Worm (Caenorhabditis elegans) whole organism, young adult: Measurements from ENCODE around the gene Y71H2B.5.

Source experiments
- B0261.1 ChIP-seq: sonication (generic microtip); optimal IDR thresholded peaks from 2 replicates; lab custom pipeline; 2016; ENCODE audit warnings: mild to moderate bottlenecking, missing genetic modification characterization, moderate library complexity, missing compliant biosample characterization
- F22D6.2 ChIP-seq: sonication (generic microtip); optimal IDR thresholded peaks from 2 replicates; lab custom pipeline; 2016; ENCODE audit warnings: mild to moderate bottlenecking, missing genetic modification characterization, missing compliant biosample characterization
- F39B2.1 ChIP-seq: fragments of 200-800 bp; sonication (Bioruptor generic); IDR thresholded peaks from 2 replicates; pipeline ENCODE4 v1.3.6; 2022; ENCODE audit warnings: missing genetic modification reagents, missing genetic modification characterization, missing compliant biosample characterization
- K11D2.4 ChIP-seq: fragments of 200-800 bp; sonication (Bioruptor generic); IDR thresholded peaks from 2 replicates; pipeline ENCODE4 v1.3.6; 2022; ENCODE audit warnings: missing genetic modification reagents, missing genetic modification characterization, missing compliant biosample characterization
- K12H6.12 ChIP-seq: fragments of 200-800 bp; sonication (Bioruptor generic); optimal IDR thresholded peaks from 2 replicates; lab custom pipeline; 2018; ENCODE audit warnings: mild to moderate bottlenecking, missing genetic modification characterization, missing compliant biosample characterization
- Y53G8AR.9 ChIP-seq: fragments of 200-800 bp; sonication (Bioruptor generic); conservative IDR thresholded peaks from 2 replicates; pipeline ENCODE4 v1.3.6; 2022; ENCODE audit warnings: missing genetic modification reagents, missing genetic modification characterization, missing compliant biosample characterization
- Y67H2A.10 ChIP-seq: fragments of 200-800 bp; sonication (Bioruptor generic); conservative IDR thresholded peaks from 2 replicates; pipeline ENCODE4 v1.3.6; 2022; ENCODE audit warnings: missing genetic modification reagents, missing genetic modification characterization, missing compliant biosample characterization
- ZK185.1 ChIP-seq: sonication (generic microtip); optimal IDR thresholded peaks from 2 replicates; lab custom pipeline; 2016; ENCODE audit warnings: mild to moderate bottlenecking, missing genetic modification characterization, missing compliant biosample characterization; ENCODE audit not compliant: poor library complexity, severe bottlenecking
- ama-1 ChIP-seq, 3 experiments: fragments of 150-350 bp in 1 of 3; sonication (generic microtip) in 2 of 3; optimal IDR thresholded peaks; 2 replicates each; lab custom pipeline; 2014 to 2018; ENCODE audit warnings: missing biosample characterization in 2 of 3, missing genetic modification characterization in 2 of 3, missing genetic modification reagents in 2 of 3
- aptf-3 ChIP-seq: fragments of 200-800 bp; sonication (Bioruptor generic); IDR thresholded peaks from 2 replicates; pipeline ENCODE4 v1.3.6; 2022; ENCODE audit warnings: missing genetic modification characterization, missing compliant biosample characterization
- attf-3 ChIP-seq: fragments of 200-800 bp; sonication (Bioruptor generic); conservative IDR thresholded peaks from 2 replicates; pipeline ENCODE4 v1.3.6; 2022; ENCODE audit warnings: missing genetic modification reagents, missing genetic modification characterization, missing compliant biosample characterization
- attf-5 ChIP-seq: fragments of 200-800 bp; sonication (Bioruptor generic); optimal IDR thresholded peaks from 2 replicates; lab custom pipeline; 2018; ENCODE audit warnings: mild to moderate bottlenecking, missing genetic modification characterization, missing compliant biosample characterization
- ccch-3 ChIP-seq: fragments of 200-800 bp; sonication (Bioruptor generic); optimal IDR thresholded peaks from 2 replicates; lab custom pipeline; 2018; ENCODE audit warnings: mild to moderate bottlenecking, missing genetic modification characterization, missing compliant biosample characterization
- ceh-27 ChIP-seq: fragments of 200-800 bp; sonication (Bioruptor generic); optimal IDR thresholded peaks from 2 replicates; lab custom pipeline; 2018; ENCODE audit warnings: mild to moderate bottlenecking, missing genetic modification characterization, moderate library complexity, missing compliant biosample characterization
- ceh-40 ChIP-seq: fragments of 200-800 bp; sonication (Bioruptor generic); IDR thresholded peaks from 2 replicates; pipeline ENCODE4 v1.3.6; 2022; ENCODE audit warnings: missing genetic modification characterization, missing compliant biosample characterization
- ceh-58 ChIP-seq: fragments of 200-800 bp; sonication (Bioruptor generic); IDR thresholded peaks from 2 replicates; pipeline ENCODE4 v1.3.6; 2022; ENCODE audit warnings: missing genetic modification characterization, missing compliant biosample characterization
- ceh-91 ChIP-seq: fragments of 200-800 bp; sonication (Bioruptor generic); IDR thresholded peaks from 2 replicates; pipeline ENCODE4 v1.3.6; 2022; ENCODE audit warnings: missing genetic modification reagents, missing genetic modification characterization, missing compliant biosample characterization
- dox-1 ChIP-seq: fragments of 200-800 bp; sonication (Bioruptor generic); IDR thresholded peaks from 2 replicates; pipeline ENCODE4 v1.3.6; 2022; ENCODE audit warnings: missing genetic modification reagents, missing genetic modification characterization, missing compliant biosample characterization
- egrh-3 ChIP-seq: fragments of 200-800 bp; sonication (Bioruptor generic); IDR thresholded peaks from 2 replicates; pipeline ENCODE4 v1.3.6; 2022; ENCODE audit warnings: missing genetic modification reagents, missing genetic modification characterization, missing compliant biosample characterization
- ets-4 ChIP-seq: fragments of 200-800 bp; sonication (Bioruptor generic); optimal IDR thresholded peaks from 2 replicates; lab custom pipeline; 2018; ENCODE audit warnings: mild to moderate bottlenecking, missing genetic modification characterization, missing compliant biosample characterization
- hlh-26 ChIP-seq: fragments of 200-800 bp; sonication (Bioruptor generic); conservative IDR thresholded peaks from 2 replicates; pipeline ENCODE4 v1.3.6; 2022; ENCODE audit warnings: missing genetic modification reagents, missing genetic modification characterization, missing compliant biosample characterization
- hmg-20 ChIP-seq: fragments of 200-800 bp; sonication (Bioruptor generic); IDR thresholded peaks from 2 replicates; pipeline ENCODE4 v1.3.6; 2022; ENCODE audit warnings: missing genetic modification reagents, missing genetic modification characterization, missing compliant biosample characterization
- hrde-1 ChIP-seq: sonication (generic microtip); optimal IDR thresholded peaks from 2 replicates; lab custom pipeline; 2016; ENCODE audit warnings: missing genetic modification characterization, mild to moderate bottlenecking, missing compliant biosample characterization, moderate library complexity, missing genotype, missing genetic modification reagents, borderline replicate concordance
- lin-26 ChIP-seq: fragments of 200-800 bp; sonication (Bioruptor generic); IDR thresholded peaks from 2 replicates; pipeline ENCODE4 v1.3.6; 2022; ENCODE audit warnings: missing genetic modification reagents, missing genetic modification characterization, missing compliant biosample characterization
- lin-40 ChIP-seq: sonication (generic microtip); optimal IDR thresholded peaks from 2 replicates; lab custom pipeline; 2016; ENCODE audit warnings: missing genetic modification characterization, mild to moderate bottlenecking, missing compliant biosample characterization, missing genotype, missing genetic modification reagents
- lir-1 ChIP-seq: fragments of 200-800 bp; sonication (Bioruptor generic); conservative IDR thresholded peaks from 2 replicates; pipeline ENCODE4 v1.3.6; 2022; ENCODE audit warnings: missing genetic modification reagents, missing genetic modification characterization, missing compliant biosample characterization
- lsy-27 ChIP-seq: sonication (generic microtip); optimal IDR thresholded peaks from 2 replicates; lab custom pipeline; 2017; ENCODE audit warnings: missing genetic modification characterization, mild to moderate bottlenecking, missing compliant biosample characterization, antibody characterized with exemption, missing genotype, borderline replicate concordance; ENCODE audit not compliant: insufficient read depth
- madf-6 ChIP-seq: fragments of 200-800 bp; sonication (Bioruptor generic); IDR thresholded peaks from 2 replicates; pipeline ENCODE4 v1.3.6; 2022; ENCODE audit warnings: missing genetic modification reagents, missing genetic modification characterization, missing compliant biosample characterization
- nfya-1 ChIP-seq: sonication (generic microtip); optimal IDR thresholded peaks from 2 replicates; lab custom pipeline; 2017; ENCODE audit warnings: antibody characterized with exemption, missing compliant biosample characterization, missing genetic modification characterization, borderline replicate concordance; ENCODE audit not compliant: insufficient read depth
- nhr-90 ChIP-seq: sonication (generic microtip); optimal IDR thresholded peaks from 2 replicates; lab custom pipeline; 2016; ENCODE audit warnings: missing genotype, mild to moderate bottlenecking, missing genetic modification characterization, missing compliant biosample characterization
- pbrm-1 ChIP-seq: fragments of 200-800 bp; sonication (Bioruptor generic); IDR thresholded peaks from 2 replicates; pipeline ENCODE4 v1.3.6; 2022; ENCODE audit warnings: missing genetic modification reagents, missing genetic modification characterization, missing compliant biosample characterization
- tbp1 ChIP-seq: fragments of 200-800 bp; sonication (Bioruptor generic); optimal IDR thresholded peaks from 2 replicates; lab custom pipeline; 2018; ENCODE audit warnings: mild to moderate bottlenecking, missing genetic modification characterization, missing compliant biosample characterization
- zfh-2 ChIP-seq: fragments of 200-800 bp; sonication (Bioruptor generic); conservative IDR thresholded peaks from 2 replicates; pipeline ENCODE4 v1.3.6; 2022; ENCODE audit warnings: missing genetic modification reagents, missing genetic modification characterization, missing compliant biosample characterization
- ztf-25 ChIP-seq: fragments of 200-800 bp; sonication (Bioruptor generic); IDR thresholded peaks from 2 replicates; pipeline ENCODE4 v1.3.6; 2022; ENCODE audit warnings: missing genetic modification reagents, missing genetic modification characterization, missing compliant biosample characterization
- ztf-6 ChIP-seq: fragments of 200-800 bp; sonication (Bioruptor generic); IDR thresholded peaks from 2 replicates; pipeline ENCODE4 v1.3.6; 2022; ENCODE audit warnings: missing genetic modification reagents, missing genetic modification characterization, missing compliant biosample characterization

Gene Y71H2B.5

DNA sequence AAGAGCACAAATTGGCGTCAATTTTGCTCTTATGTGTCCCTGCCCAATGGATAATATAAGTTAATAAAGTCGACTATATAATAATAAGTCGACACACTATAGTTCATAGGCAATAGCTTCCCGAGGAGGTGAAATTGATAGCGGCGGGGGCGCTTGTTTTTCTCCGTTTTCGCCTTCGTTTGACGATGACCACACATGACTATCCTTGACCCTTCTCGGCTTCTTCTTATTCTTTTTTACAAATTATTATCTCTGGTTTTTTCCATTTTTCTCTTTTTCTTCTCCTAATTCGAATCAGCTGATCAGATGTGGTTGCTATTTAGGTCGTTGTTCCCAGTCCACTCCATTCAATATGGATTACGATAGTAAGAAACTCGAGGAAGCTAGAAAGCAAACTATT, 20.9 kb downstream of the Y71H2B.5 start, which contains the start of gene acbp-8 (continued):
- TF ChIP-seq ccch-3 (GFP tag; lab: Kevin White, UChicago) (no peak), lin-40 (tag; lab: Kevin White, UChicago) (no peak)
- TF ChIP-seq, all 124 proteins: peak for 0

DNA sequence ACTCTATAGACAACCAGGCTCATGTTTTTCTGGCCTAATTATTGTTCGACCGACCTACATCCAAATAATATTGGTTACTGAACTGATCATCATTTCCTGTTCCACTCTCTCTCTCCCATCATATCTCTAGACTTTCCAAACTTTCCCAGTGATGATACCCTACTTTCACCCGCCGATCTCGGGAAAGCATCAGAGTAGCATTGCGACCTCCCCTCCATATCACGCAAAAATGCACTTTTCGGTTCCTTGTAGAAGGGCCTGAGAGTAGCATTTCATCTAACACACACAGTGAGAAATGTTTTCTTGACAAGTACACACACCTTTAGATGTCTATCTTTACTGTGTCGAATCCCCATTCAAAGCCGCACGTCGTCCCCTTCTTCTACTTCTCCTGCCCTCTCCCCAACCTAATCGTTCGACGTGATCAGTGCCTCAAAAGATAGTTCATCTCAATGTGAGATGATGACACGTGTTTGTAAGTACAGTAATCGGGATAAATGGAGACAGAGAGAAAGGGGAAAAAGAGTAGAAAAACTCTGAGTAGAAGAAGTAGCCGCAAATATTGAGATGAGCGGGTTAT, 25.1 kb downstream of the Y71H2B.5 start:
- TF ChIP-seq nfya-1 (no peak), K12H6.12 (tag; lab: Kevin White, UChicago) (no peak), F39B2.1 (GFP tag; lab: Robert Waterston, UW) (no peak), Y53G8AR.9 (GFP tag; lab: Robert Waterston, UW) (no peak), madf-6 (GFP tag; lab: Robert Waterston, UW) (no peak), attf-5 (GFP tag; lab: Kevin White, UChicago) (no peak), lsy-27 (tag; lab: Kevin White, UChicago) (no peak), nhr-90 (tag; lab: Kevin White, UChicago) (no peak), ZK185.1 (tag; lab: Kevin White, UChicago) (no peak), K11D2.4 (GFP tag; lab: Robert Waterston, UW) (no peak), hlh-26 (GFP tag; lab: Robert Waterston, UW) (no peak), hmg-20 (no peak), B0261.1 (tag; lab: Kevin White, UChicago) (no peak), lin-40 (tag; lab: Kevin White, UChicago) (no peak), ceh-91 (GFP tag; lab: Robert Waterston, UW) (no peak)

DNA sequence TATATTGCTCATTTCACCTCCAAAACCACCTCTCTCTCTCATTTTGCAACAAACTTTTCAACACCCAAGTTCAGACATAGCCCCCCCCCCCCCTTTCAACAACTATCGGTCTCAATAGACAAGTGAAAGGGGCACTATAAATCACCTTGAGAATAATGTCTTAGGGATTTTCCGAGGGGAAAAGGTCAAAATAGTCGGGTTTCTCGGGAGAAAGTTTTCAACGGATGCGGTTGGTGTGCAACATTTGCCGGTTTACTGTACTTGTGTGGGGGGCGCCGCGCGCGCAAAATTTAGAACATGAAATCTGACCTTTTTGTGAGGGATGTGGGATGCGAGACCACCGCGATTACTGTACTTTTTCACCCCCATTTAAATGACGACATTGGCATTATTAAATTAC, 26.8 kb downstream of the Y71H2B.5 start:
- TF ChIP-seq attf-3 (GFP tag; lab: Robert Waterston, UW) (no peak), aptf-3 (GFP tag; lab: Robert Waterston, UW) (no peak), lsy-27 (tag; lab: Kevin White, UChicago) (no peak), hrde-1 (tag; lab: Kevin White, UChicago) (no peak), nfya-1 (no peak), ceh-27 (GFP tag; lab: Kevin White, UChicago) (no peak), egrh-3 (GFP tag; lab: Robert Waterston, UW) (no peak), lin-26 (GFP tag; lab: Robert Waterston, UW) (no peak), ccch-3 (GFP tag; lab: Kevin White, UChicago) (no peak), ceh-40 (no peak), F22D6.2 (tag; lab: Kevin White, UChicago) (no peak)
- TF ChIP-seq, all 124 proteins: peak for 0

DNA sequence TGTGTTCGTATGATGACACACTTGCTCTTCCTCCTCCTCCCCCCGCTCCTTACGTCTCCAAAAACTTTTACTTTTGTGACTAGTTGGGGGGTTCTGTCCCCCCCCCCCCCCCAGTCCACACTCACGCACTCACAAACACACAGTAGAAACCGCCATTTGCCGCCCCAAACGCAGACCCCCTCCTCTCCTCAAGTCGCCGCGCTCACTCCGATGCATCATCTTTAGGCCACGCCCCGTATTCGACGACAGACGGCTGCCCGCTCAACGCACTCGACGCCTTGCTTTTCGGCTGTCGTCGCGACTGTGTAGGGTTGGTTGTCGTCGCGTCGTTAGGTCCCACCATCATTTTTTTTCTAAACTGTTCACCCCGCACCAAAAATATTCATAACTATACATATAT, 28.3 kb downstream of the Y71H2B.5 start, which contains the start of gene zmp-2:
zmp-2 (plus strand) TSS at position 247 of the 400 bp plus-strand sequence.
- TF ChIP-seq egrh-3 (GFP tag; lab: Robert Waterston, UW) (peak; percentile 57; the same call in 1 of the 2 replicates), pbrm-1 (GFP tag; lab: Robert Waterston, UW) (peak; percentile 36; the same call in 1 of the 2 replicates), zfh-2 (GFP tag; lab: Robert Waterston, UW) (peak; percentile 77), ceh-58 (GFP tag; lab: Robert Waterston, UW) (no peak)

DNA sequence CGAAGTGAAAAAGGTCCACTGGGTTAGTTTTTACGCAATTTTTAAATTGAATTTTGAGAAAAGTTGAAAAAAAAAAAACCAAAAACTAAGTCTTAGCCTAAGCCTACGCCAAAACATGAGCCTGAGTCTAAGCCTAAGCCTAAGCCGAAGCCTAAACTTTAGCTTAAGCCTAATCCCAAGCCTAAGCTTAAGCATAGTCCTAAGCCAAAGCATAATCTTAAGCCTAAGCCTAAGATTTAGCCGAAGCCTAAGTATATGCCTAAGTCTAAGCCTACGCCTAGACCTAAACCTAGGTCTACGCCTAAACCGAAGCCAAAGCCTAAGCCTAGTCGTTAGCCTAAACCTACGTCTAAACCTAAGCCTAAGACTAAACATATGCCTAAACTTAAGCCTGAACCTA, 33.8 kb downstream of the Y71H2B.5 start:
- no peak for TF ChIP-seq Y67H2A.10 (GFP tag; lab: Robert Waterston, UW)
- no peak for TF ChIP-seq ztf-6 (GFP tag; lab: Robert Waterston, UW)
- TF ChIP-seq ztf-25 (GFP tag; lab: Robert Waterston, UW): no peak
- TF ChIP-seq tbp1: no peak
- TF ChIP-seq ets-4 (GFP tag; lab: Kevin White, UChicago): no peak
- no peak for TF ChIP-seq dox-1 (GFP tag; lab: Robert Waterston, UW)
- TF ChIP-seq ama-1 (optimal IDR thresholded peaks at IDR 0.05; lab: Kevin White, UChicago): no peak
- no peak for TF ChIP-seq ama-1 (GFP tag; optimal IDR thresholded peaks at IDR 0.05; lab: Kevin White, UChicago)
- TF ChIP-seq lir-1: no peak
